Fruit fly (Drosophila melanogaster) whole organism, embryonic: ENCODE results near the gene CG14309.

ENCODE experiments used
- ATbp ChIP-seq: fragments of 200-800 bp; sonication (Bioruptor generic); optimal IDR thresholded peaks from 2 replicates; lab custom pipeline; 2017; ENCODE audit warnings: missing biosample characterization, mild to moderate bottlenecking, missing genetic modification characterization, missing genetic modification reagents
- Adf1 ChIP-seq: fragments of 200-800 bp; sonication (Bioruptor generic); IDR thresholded peaks from 2 replicates; pipeline ENCODE4 v1.3.6; 2022; ENCODE audit warnings: missing biosample characterization, missing genetic modification characterization
- CG10543 ChIP-seq: fragments of 200-800 bp; sonication (Bioruptor generic); optimal IDR thresholded peaks from 3 replicates; lab custom pipeline; 2017; ENCODE audit warnings: missing biosample characterization, mild to moderate bottlenecking, missing genetic modification characterization, moderate library complexity
- CG11504 ChIP-seq: fragments of 200-800 bp; sonication (Bioruptor generic); optimal IDR thresholded peaks from 3 replicates; lab custom pipeline; 2019; ENCODE audit warnings: missing biosample characterization, mild to moderate bottlenecking, missing genetic modification characterization, moderate library complexity
- CG12236 ChIP-seq: fragments of 200-800 bp; sonication (Bioruptor generic); optimal IDR thresholded peaks from 2 replicates; lab custom pipeline; 2016; ENCODE audit warnings: missing biosample characterization, missing genetic modification characterization
- CG14965 ChIP-seq: fragments of 200-800 bp; sonication (Bioruptor generic); optimal IDR thresholded peaks from 2 replicates; lab custom pipeline; 2016; ENCODE audit warnings: missing biosample characterization, missing genetic modification characterization, borderline replicate concordance
- CG16813 ChIP-seq: fragments of 200-800 bp; sonication (Bioruptor generic); IDR thresholded peaks from 3 replicates; pipeline ENCODE4 v1.3.6; 2022; ENCODE audit warnings: missing biosample characterization, missing genetic modification characterization; ENCODE audit not compliant: partially characterized antibody
- CG17612 ChIP-seq: fragments of 200-800 bp; sonication (Bioruptor generic); IDR thresholded peaks from 2 replicates; pipeline ENCODE4 v1.3.6; 2022; ENCODE audit warnings: missing biosample characterization, missing genetic modification characterization
- CG1792 ChIP-seq: fragments of 200-800 bp; sonication (Bioruptor generic); optimal IDR thresholded peaks from 2 replicates; lab custom pipeline; 2016; ENCODE audit warnings: missing biosample characterization, missing genetic modification characterization
- CG18011 ChIP-seq: fragments of 200-800 bp; sonication (Bioruptor generic); optimal IDR thresholded peaks from 2 replicates; lab custom pipeline; 2017; ENCODE audit warnings: missing biosample characterization, missing genetic modification characterization, mild to moderate bottlenecking, moderate library complexity, missing genotype
- CG2712 ChIP-seq: fragments of 200-800 bp; optimal IDR thresholded peaks from 3 replicates; lab custom pipeline; 2019; ENCODE audit warnings: missing biosample characterization, mild to moderate bottlenecking, missing genetic modification characterization, moderate library complexity
- CG34376 ChIP-seq: fragments of 200-800 bp; sonication (Bioruptor generic); optimal IDR thresholded peaks from 2 replicates; lab custom pipeline; 2018; ENCODE audit warnings: missing biosample characterization, mild to moderate bottlenecking, missing genetic modification characterization
- CG5953 ChIP-seq: fragments of 200-800 bp; sonication (Bioruptor generic); IDR thresholded peaks from 2 replicates; pipeline ENCODE4 v1.3.6; 2022; ENCODE audit warnings: missing biosample characterization, missing genetic modification characterization
- CG6813 ChIP-seq: fragments of 200-800 bp; sonication (Bioruptor generic); optimal IDR thresholded peaks from 2 replicates; lab custom pipeline; 2017; ENCODE audit warnings: missing biosample characterization, missing genetic modification characterization, mild to moderate bottlenecking, moderate library complexity, missing genetic modification reagents
- CG6854 ChIP-seq: fragments of 200-800 bp; sonication (Bioruptor generic); optimal IDR thresholded peaks from 3 replicates; lab custom pipeline; 2017; ENCODE audit warnings: missing biosample characterization, mild to moderate bottlenecking, missing genetic modification characterization
- CG8944 ChIP-seq: fragments of 200-800 bp; sonication (Bioruptor generic); optimal IDR thresholded peaks from 3 replicates; lab custom pipeline; 2016; ENCODE audit warnings: missing biosample characterization, missing genetic modification characterization
- CG9437 ChIP-seq: fragments of 200-800 bp; sonication (Bioruptor generic); optimal IDR thresholded peaks from 2 replicates; lab custom pipeline; 2018; ENCODE audit warnings: missing biosample characterization, mild to moderate bottlenecking, missing genetic modification characterization
- CG9609 ChIP-seq: fragments of 200-800 bp; sonication (Bioruptor generic); optimal IDR thresholded peaks from 3 replicates; lab custom pipeline; 2016; ENCODE audit warnings: missing biosample characterization, missing genetic modification characterization
- CHES-1-like ChIP-seq: fragments of 200-800 bp; sonication (Bioruptor generic); optimal IDR thresholded peaks from 2 replicates; lab custom pipeline; 2016; ENCODE audit warnings: missing biosample characterization, missing genetic modification characterization
- CrebB ChIP-seq: fragments of 200-800 bp; sonication (Bioruptor generic); optimal IDR thresholded peaks from 3 replicates; lab custom pipeline; 2018; ENCODE audit warnings: missing biosample characterization, mild to moderate bottlenecking, missing genetic modification characterization
- D19A ChIP-seq: fragments of 200-800 bp; optimal IDR thresholded peaks from 3 replicates; lab custom pipeline; 2019; ENCODE audit warnings: missing biosample characterization, mild to moderate bottlenecking, missing genetic modification characterization, moderate library complexity
- Dad ChIP-seq: fragments of 200-800 bp; sonication (Bioruptor generic); optimal IDR thresholded peaks from 3 replicates; lab custom pipeline; 2016; ENCODE audit warnings: missing biosample characterization, missing genetic modification characterization
- Dfd ChIP-seq, 2 experiments: fragments of >200 bp; optimal IDR thresholded peaks; 2 replicates each; lab custom pipeline; 2017; ENCODE audit warnings: missing biosample characterization in 2 of 2, missing genetic modification characterization in 2 of 2
- E2f2 ChIP-seq: fragments of 200-800 bp; sonication (Bioruptor generic); IDR thresholded peaks from 2 replicates; pipeline ENCODE4 v1.3.6; 2022; ENCODE audit warnings: missing biosample characterization, missing genetic modification characterization
- HLH3B ChIP-seq: fragments of 200-800 bp; sonication (Bioruptor generic); IDR thresholded peaks from 2 replicates; pipeline ENCODE4 v1.3.6; 2022; ENCODE audit warnings: missing biosample characterization, missing genetic modification characterization
- HLH54F ChIP-seq: fragments of 200-800 bp; sonication (Bioruptor generic); optimal IDR thresholded peaks from 3 replicates; lab custom pipeline; 2016; ENCODE audit warnings: missing biosample characterization, missing genetic modification characterization
- Meics ChIP-seq: fragments of 200-800 bp; sonication (Bioruptor generic); optimal IDR thresholded peaks from 2 replicates; lab custom pipeline; 2017; ENCODE audit warnings: missing biosample characterization, mild to moderate bottlenecking, missing genetic modification characterization
- Mrtf ChIP-seq: fragments of 200-800 bp; sonication (Bioruptor generic); IDR thresholded peaks from 3 replicates; pipeline ENCODE4 v1.3.6; 2022; ENCODE audit warnings: missing biosample characterization, missing genetic modification characterization
- NC2β ChIP-seq: fragments of 200-800 bp; sonication (Bioruptor generic); optimal IDR thresholded peaks from 2 replicates; lab custom pipeline; 2016; ENCODE audit warnings: missing biosample characterization, missing genetic modification characterization
- bbx ChIP-seq: fragments of 200-800 bp; sonication (Bioruptor generic); IDR thresholded peaks from 2 replicates; pipeline ENCODE4 v1.3.6; 2022; ENCODE audit warnings: missing biosample characterization, missing genetic modification characterization; ENCODE audit not compliant: partially characterized antibody
- bigmax ChIP-seq: fragments of 200-800 bp; sonication (Bioruptor generic); optimal IDR thresholded peaks from 2 replicates; lab custom pipeline; 2018; ENCODE audit warnings: missing biosample characterization, mild to moderate bottlenecking, missing genetic modification characterization
- chinmo ChIP-seq: fragments of 200-800 bp; sonication (Bioruptor generic); IDR thresholded peaks from 4 replicates; pipeline ENCODE4 v1.3.6; 2022; ENCODE audit warnings: missing biosample characterization, missing genetic modification characterization; ENCODE audit not compliant: partially characterized antibody
- crp ChIP-seq, 2 experiments: fragments of 200-800 bp; sonication (Bioruptor generic); optimal IDR thresholded peaks; 2 replicates in 1 of 2; 3 replicates in 1 of 2; lab custom pipeline; 2017; ENCODE audit warnings: missing biosample characterization in 2 of 2, missing genetic modification characterization in 2 of 2, mild to moderate bottlenecking in 1 of 2, moderate library complexity in 1 of 2
- dan ChIP-seq: fragments of 200-800 bp; sonication (Bioruptor generic); IDR thresholded peaks from 2 replicates; pipeline ENCODE4 v1.3.6; 2022; ENCODE audit warnings: missing biosample characterization, missing genetic modification characterization
- dimm ChIP-seq: fragments of 200-800 bp; sonication (Bioruptor generic); IDR thresholded peaks from 2 replicates; pipeline ENCODE4 v1.3.6; 2022; ENCODE audit warnings: missing biosample characterization, missing genetic modification characterization
- fd3F ChIP-seq: fragments of 200-800 bp; sonication (Bioruptor generic); optimal IDR thresholded peaks from 2 replicates; lab custom pipeline; 2018; ENCODE audit warnings: missing biosample characterization, mild to moderate bottlenecking, missing genetic modification characterization, moderate library complexity
- hkb ChIP-seq, 2 experiments: fragments of 200-800 bp in 1 of 2; fragments of >200 bp in 1 of 2; sonication (Bioruptor generic) in 1 of 2; IDR thresholded peaks in 1 of 2; optimal IDR thresholded peaks in 1 of 2; 2 replicates each; pipeline versions ENCODE4 v1.3.6 to Lab custom; 2017 to 2022; ENCODE audit warnings: missing biosample characterization in 1 of 2, missing genetic modification characterization in 1 of 2
- kni ChIP-seq: fragments of 200-800 bp; sonication (Bioruptor generic); optimal IDR thresholded peaks from 3 replicates; lab custom pipeline; 2017; ENCODE audit warnings: mild to moderate bottlenecking, missing biosample characterization, missing genetic modification reagents, missing genetic modification characterization
- lilli ChIP-seq: fragments of 200-800 bp; sonication (Bioruptor generic); optimal IDR thresholded peaks from 3 replicates; lab custom pipeline; 2016; ENCODE audit warnings: missing biosample characterization, missing genetic modification characterization
- pum ChIP-seq: fragments of 200-800 bp; sonication (Bioruptor generic); optimal IDR thresholded peaks from 2 replicates; lab custom pipeline; 2016; ENCODE audit warnings: missing biosample characterization, missing genetic modification characterization
- scrt ChIP-seq: fragments of 200-800 bp; sonication (Bioruptor generic); optimal IDR thresholded peaks from 2 replicates; lab custom pipeline; 2018; ENCODE audit warnings: missing biosample characterization, mild to moderate bottlenecking, missing genetic modification characterization, moderate library complexity
- sens-2 ChIP-seq: fragments of 200-800 bp; sonication (Bioruptor generic); IDR thresholded peaks from 2 replicates; pipeline ENCODE4 v1.3.6; 2022; ENCODE audit warnings: missing biosample characterization, missing genetic modification characterization
- sim ChIP-seq: fragments of 200-800 bp; sonication (Bioruptor generic); IDR thresholded peaks from 2 replicates; pipeline ENCODE4 v1.3.6; 2022; ENCODE audit warnings: missing biosample characterization, missing genetic modification characterization
- sug ChIP-seq: fragments of 200-800 bp; optimal IDR thresholded peaks from 2 replicates; lab custom pipeline; 2019; ENCODE audit warnings: missing biosample characterization, mild to moderate bottlenecking, missing genetic modification characterization, moderate library complexity
- yki ChIP-seq: fragments of >200 bp; optimal IDR thresholded peaks from 3 replicates; lab custom pipeline; 2018
- z ChIP-seq: fragments of 200-800 bp; sonication (Bioruptor generic); IDR thresholded peaks from 3 replicates; pipeline ENCODE4 v1.3.6; 2022; ENCODE audit warnings: missing biosample characterization, missing genetic modification characterization
- zen ChIP-seq: fragments of 200-800 bp; sonication (Bioruptor generic); optimal IDR thresholded peaks from 3 replicates; lab custom pipeline; 2018; ENCODE audit warnings: missing biosample characterization, mild to moderate bottlenecking, missing genetic modification characterization, moderate library complexity
- zfh2 ChIP-seq: fragments of 200-800 bp; sonication (Bioruptor generic); optimal IDR thresholded peaks from 2 replicates; lab custom pipeline; 2016; ENCODE audit warnings: missing biosample characterization, missing genetic modification characterization

The CG14309 gene

DNA sequence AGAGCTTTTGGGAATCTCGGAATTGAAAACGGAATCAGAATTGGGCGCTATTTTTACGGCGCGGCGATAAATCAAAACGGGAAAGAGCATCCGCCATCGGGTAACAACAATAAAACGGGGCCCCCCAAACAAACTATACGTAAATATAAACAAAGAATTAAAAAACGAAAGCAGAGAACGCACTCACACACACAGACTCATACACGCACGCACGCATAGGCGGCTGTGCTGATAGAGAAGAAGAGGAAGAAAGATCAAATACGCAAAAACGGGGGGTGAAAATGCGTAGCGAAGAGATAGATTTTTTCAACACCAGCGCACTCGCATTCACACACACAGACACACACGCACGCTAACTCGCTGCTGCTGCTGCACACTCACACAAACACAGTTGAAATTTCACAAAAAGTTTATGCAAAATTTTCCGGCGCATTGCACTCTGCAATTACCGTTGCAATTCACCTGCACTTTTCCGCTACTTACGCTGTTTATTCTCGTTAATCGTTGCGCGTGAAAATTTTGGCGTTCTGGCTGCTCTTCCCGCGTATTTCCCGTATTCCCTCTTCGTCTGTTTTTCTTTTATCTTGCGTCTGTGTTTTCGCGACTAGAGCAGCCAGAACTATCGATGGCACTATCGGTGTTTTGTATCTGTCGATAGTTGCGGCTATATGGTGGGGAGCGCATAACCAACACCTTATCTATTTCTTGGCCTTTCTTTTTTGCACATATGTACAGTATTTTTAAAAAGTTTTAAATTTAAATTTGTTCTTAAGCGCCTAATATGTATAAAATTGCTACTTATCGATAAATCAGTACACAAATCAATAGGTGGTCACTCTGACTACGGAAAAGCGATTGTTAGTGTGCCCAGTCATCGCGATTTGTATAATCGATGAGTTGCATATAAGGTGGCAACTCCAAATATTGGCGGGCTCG lies 27.7 kb upstream of the CG14309 start, which contains the start of gene CG31122 (continued):
- TF ChIP-seq scrt (GFP tag; lab: Kevin White, UChicago) = peak; percentile 39
- TF ChIP-seq dan (GFP tag; lab: Robert Waterston, UW) = no peak
- peak; percentile 98 for TF ChIP-seq CG16813
- no peak for TF ChIP-seq CG9437 (GFP tag; lab: Kevin White, UChicago)
- TF ChIP-seq CG6813 (GFP tag; lab: Kevin White, UChicago) = peak; percentile 37
- TF ChIP-seq CG2712 (tag; lab: Kevin White, UChicago) = peak; percentile 49
- peak in 1 of 2 experiments; percentile 19 for TF ChIP-seq crp (GFP tag; optimal IDR thresholded peaks at IDR 0.05; lab: Kevin White, UChicago)
- no peak for TF ChIP-seq dimm
- peak; percentile 83 for TF ChIP-seq CG10543
- peak; percentile 49 for TF ChIP-seq CHES-1-like (GFP tag; lab: Kevin White, UChicago)
- peak; percentile 97 for TF ChIP-seq chinmo (GFP tag; lab: Robert Waterston, UW)
- TF ChIP-seq E2f2 = peak; percentile 91
- no peak for TF ChIP-seq Dfd (GFP tag; optimal IDR thresholded peaks at IDR 0.05; lab: Kevin White, UChicago)
- TF ChIP-seq CG18011 (GFP tag; lab: Kevin White, UChicago) = peak; percentile 12
- peak; percentile 70 for TF ChIP-seq HLH54F (GFP tag; lab: Kevin White, UChicago)
- TF ChIP-seq Adf1 (GFP tag; lab: Robert Waterston, UW) = peak; percentile 76
- TF ChIP-seq HLH3B (GFP tag; lab: Robert Waterston, UW) = peak; percentile 49; the same call in 1 of the 2 replicates
- TF ChIP-seq lilli (GFP tag; lab: Kevin White, UChicago) = peak; percentile 67
- TF ChIP-seq zfh2 (GFP tag; lab: Kevin White, UChicago) = peak; percentile 65
- TF ChIP-seq bbx = peak; percentile 91
- peak; percentile 55 for TF ChIP-seq CG34376 (GFP tag; lab: Kevin White, UChicago)
- TF ChIP-seq CG11504 = peak; percentile 63
- TF ChIP-seq CG1792 (GFP tag; lab: Kevin White, UChicago) = peak; percentile 47
- peak; percentile 43 for TF ChIP-seq CG12236 (GFP tag; lab: Kevin White, UChicago)
- TF ChIP-seq z = no peak
- TF ChIP-seq D19A (tag; lab: Kevin White, UChicago) = peak; percentile 96
- TF ChIP-seq kni = no peak
- 0 out of 2 replicates have a peak, but pooled peaks have one; percentile 12 for TF ChIP-seq sens-2
- peak; percentile 8 for TF ChIP-seq Meics
- peak; percentile 50 for TF ChIP-seq pum (GFP tag; lab: Kevin White, UChicago)
- TF ChIP-seq Dad (GFP tag; lab: Kevin White, UChicago) = peak; percentile 72
- peak; percentile 66 for TF ChIP-seq NC2β
- TF ChIP-seq hkb (optimal IDR thresholded peaks at IDR 0.05; lab: Kevin White, UChicago) = peak; percentile 25
- TF ChIP-seq hkb (GFP tag; IDR thresholded peaks at IDR 0.05; lab: Robert Waterston, UW) = no peak
- TF ChIP-seq CrebB (tag; lab: Kevin White, UChicago) = no peak
- peak; percentile 11 for TF ChIP-seq bigmax (GFP tag; lab: Kevin White, UChicago)
- no peak for TF ChIP-seq fd3F (GFP tag; lab: Kevin White, UChicago)
- TF ChIP-seq sug = peak; percentile 79
- no peak for TF ChIP-seq CG6854 (GFP tag; lab: Kevin White, UChicago)
- TF ChIP-seq yki (lab: Kevin White, UChicago) = no peak
- peak; percentile 8 for TF ChIP-seq zen (tag; lab: Kevin White, UChicago)
- peak; percentile 45 for TF ChIP-seq CG8944 (GFP tag; lab: Kevin White, UChicago)
- no peak for TF ChIP-seq CG17612 (GFP tag; lab: Robert Waterston, UW)
- TF ChIP-seq Mrtf = no peak
- peak; percentile 12 for TF ChIP-seq ATbp (GFP tag; lab: Kevin White, UChicago)
- TF ChIP-seq CG14965 (GFP tag; lab: Kevin White, UChicago) = no peak
- peak; percentile 45 for TF ChIP-seq CG9609 (GFP tag; lab: Kevin White, UChicago)
- no peak for TF ChIP-seq CG5953 (GFP tag; lab: Robert Waterston, UW)
- no peak for TF ChIP-seq sim
